Worm (Caenorhabditis elegans) whole organism, L1 larva: ENCODE data around the gene F47C12.8.

ENCODE experiments used
- ces-1 ChIP-seq: fragments of 150-350 bp; optimal IDR thresholded peaks from 2 replicates; lab custom pipeline; 2014; ENCODE audit warnings: missing biosample characterization, missing genetic modification reagents, missing genetic modification characterization
- elt-2 ChIP-seq: sonication (generic microtip); optimal IDR thresholded peaks from 2 replicates; lab custom pipeline; 2016; ENCODE audit warnings: missing genetic modification characterization, mild to moderate bottlenecking, inconsistent platforms, missing compliant biosample characterization, missing genetic modification reagents
- elt-3 ChIP-seq, 6 experiments: fragments of 150-350 bp in 1 of 6; sonication (generic microtip); optimal IDR thresholded peaks; 2 replicates each; lab custom pipeline; 2017 to 2018; ENCODE audit warnings: missing biosample characterization in 6 of 6, missing genetic modification characterization in 6 of 6, inconsistent platforms in 1 of 6
- nhr-76 ChIP-seq: sonication (generic microtip); optimal IDR thresholded peaks from 2 replicates; lab custom pipeline; 2017; ENCODE audit warnings: missing biosample characterization, missing genetic modification characterization
- pag-3 ChIP-seq: sonication (generic microtip); optimal IDR thresholded peaks from 2 replicates; lab custom pipeline; 2017; ENCODE audit warnings: missing genetic modification characterization, mild to moderate bottlenecking, missing compliant biosample characterization, antibody characterized with exemption, borderline replicate concordance; ENCODE audit not compliant: insufficient read depth
- pax-3 ChIP-seq: fragments of 200-800 bp; sonication (Bioruptor generic); optimal IDR thresholded peaks from 2 replicates; lab custom pipeline; 2018; ENCODE audit warnings: mild to moderate bottlenecking, missing genetic modification characterization, moderate library complexity, missing compliant biosample characterization
- snpc-4 ChIP-seq: fragments of 150-350 bp; optimal IDR thresholded peaks from 2 replicates; lab custom pipeline; 2014; ENCODE audit warnings: missing biosample characterization, missing genetic modification characterization

ce11 chrIV:3977965-3978523 is 20.4 kb downstream of the F47C12.8 start, which contains the start of gene srh-220:
- TF ChIP-seq pax-3 (tag; lab: Kevin White, UChicago) (no peak), pag-3 (tag; lab: Kevin White, UChicago) (no peak), ces-1 (no peak), nhr-76 (no peak), elt-3 (tag; optimal IDR thresholded peaks at IDR 0.05; lab: Kevin White, UChicago) (no peak), elt-2 (no peak), snpc-4 (tag; lab: Kevin White, UChicago) (no peak)
